Fruit fly (Drosophila melanogaster) whole organism, embryonic: ENCODE data around the gene Bgb.

Source experiments
- BEAF-32 ChIP-seq: fragments of 200-800 bp; sonication (Bioruptor generic); optimal IDR thresholded peaks from 3 replicates; lab custom pipeline; 2017; ENCODE audit warnings: missing biosample characterization, missing genetic modification characterization, mild to moderate bottlenecking, moderate library complexity, missing genetic modification reagents
- CG10274 ChIP-seq: fragments of 200-800 bp; sonication (Bioruptor generic); optimal IDR thresholded peaks from 3 replicates; lab custom pipeline; 2017; ENCODE audit warnings: missing biosample characterization, mild to moderate bottlenecking, missing genetic modification characterization
- CG12299 ChIP-seq: fragments of 200-800 bp; sonication (Bioruptor generic); optimal IDR thresholded peaks from 2 replicates; lab custom pipeline; 2018; ENCODE audit warnings: missing biosample characterization, mild to moderate bottlenecking, missing genetic modification characterization
- CG13287 ChIP-seq: fragments of 200-800 bp; sonication (Bioruptor generic); IDR thresholded peaks from 2 replicates; pipeline ENCODE4 v1.3.6; 2022; ENCODE audit warnings: missing biosample characterization, missing genetic modification characterization; ENCODE audit not compliant: partially characterized antibody
- CG17802 ChIP-seq: fragments of 200-800 bp; sonication (Bioruptor generic); optimal IDR thresholded peaks from 2 replicates; lab custom pipeline; 2018; ENCODE audit warnings: missing biosample characterization, mild to moderate bottlenecking, missing genetic modification characterization, moderate library complexity
- CG2889 ChIP-seq: fragments of 200-800 bp; sonication (Bioruptor generic); IDR thresholded peaks from 3 replicates; pipeline ENCODE4 v1.3.6; 2022; ENCODE audit warnings: missing biosample characterization, missing genetic modification characterization
- CG31365 ChIP-seq: fragments of 200-800 bp; sonication (Bioruptor generic); optimal IDR thresholded peaks from 2 replicates; lab custom pipeline; 2018; ENCODE audit warnings: missing biosample characterization, mild to moderate bottlenecking, missing genetic modification characterization
- CG31388 ChIP-seq: fragments of 200-800 bp; sonication (Bioruptor generic); optimal IDR thresholded peaks from 2 replicates; lab custom pipeline; 2016; ENCODE audit warnings: missing biosample characterization, missing genetic modification characterization
- CG3407 ChIP-seq: fragments of 200-800 bp; sonication (Bioruptor generic); optimal IDR thresholded peaks from 2 replicates; lab custom pipeline; 2018; ENCODE audit warnings: missing biosample characterization, mild to moderate bottlenecking, missing genetic modification characterization
- CG3847 ChIP-seq: fragments of 200-800 bp; sonication (Bioruptor generic); IDR thresholded peaks from 2 replicates; pipeline ENCODE4 v1.3.6; 2022; ENCODE audit warnings: missing biosample characterization, missing genetic modification characterization
- CG7839 ChIP-seq: fragments of 200-800 bp; sonication (Bioruptor generic); optimal IDR thresholded peaks from 3 replicates; lab custom pipeline; 2018; ENCODE audit warnings: missing biosample characterization, mild to moderate bottlenecking, missing genetic modification characterization, moderate library complexity
- CG8359 ChIP-seq: fragments of 200-800 bp; sonication (Bioruptor generic); optimal IDR thresholded peaks from 2 replicates; lab custom pipeline; 2017; ENCODE audit warnings: missing biosample characterization, mild to moderate bottlenecking, missing genetic modification characterization, borderline replicate concordance
- CG9437 ChIP-seq: fragments of 200-800 bp; sonication (Bioruptor generic); optimal IDR thresholded peaks from 2 replicates; lab custom pipeline; 2018; ENCODE audit warnings: missing biosample characterization, mild to moderate bottlenecking, missing genetic modification characterization
- CTCF ChIP-seq: fragments of 200-800 bp; sonication (Bioruptor generic); optimal IDR thresholded peaks from 2 replicates; lab custom pipeline; 2017; ENCODE audit warnings: missing biosample characterization, mild to moderate bottlenecking, missing genetic modification characterization, moderate library complexity
- D19B ChIP-seq: fragments of 200-800 bp; sonication (Bioruptor generic); optimal IDR thresholded peaks from 2 replicates; lab custom pipeline; 2017; ENCODE audit warnings: missing biosample characterization, mild to moderate bottlenecking, missing genetic modification characterization
- Deaf1 ChIP-seq: fragments of 200-800 bp; optimal IDR thresholded peaks from 3 replicates; lab custom pipeline; 2019; ENCODE audit warnings: missing biosample characterization, mild to moderate bottlenecking, missing genetic modification characterization, moderate library complexity
- Dll ChIP-seq: fragments of 200-800 bp; sonication (Bioruptor generic); IDR thresholded peaks from 4 replicates; pipeline ENCODE4 v1.3.6; 2022; ENCODE audit warnings: missing biosample characterization, missing genetic modification characterization; ENCODE audit not compliant: partially characterized antibody
- Doc3 ChIP-seq: fragments of 200-800 bp; sonication (Bioruptor generic); IDR thresholded peaks from 3 replicates; pipeline ENCODE4 v1.3.6; 2022; ENCODE audit warnings: missing biosample characterization, missing genetic modification characterization; ENCODE audit not compliant: partially characterized antibody
- Fer1 ChIP-seq: fragments of 200-800 bp; sonication (Bioruptor generic); optimal IDR thresholded peaks from 2 replicates; lab custom pipeline; 2017; ENCODE audit warnings: missing biosample characterization, mild to moderate bottlenecking, missing genetic modification characterization
- H15 ChIP-seq: fragments of 200-800 bp; sonication (Bioruptor generic); IDR thresholded peaks from 3 replicates; pipeline ENCODE4 v1.3.6; 2022; ENCODE audit warnings: missing biosample characterization, missing genetic modification characterization
- Hand ChIP-seq: fragments of 200-800 bp; sonication (Bioruptor generic); optimal IDR thresholded peaks from 2 replicates; lab custom pipeline; 2017; ENCODE audit warnings: mild to moderate bottlenecking, missing biosample characterization, missing genetic modification reagents, missing genetic modification characterization
- NC2α ChIP-seq: fragments of 200-800 bp; sonication (Bioruptor generic); optimal IDR thresholded peaks from 2 replicates; lab custom pipeline; 2016; ENCODE audit warnings: missing biosample characterization, missing genetic modification characterization
- Pdp1 ChIP-seq, 2 experiments: fragments of 200-800 bp; sonication (Bioruptor generic); optimal IDR thresholded peaks; 3 replicates each; lab custom pipeline; 2016; ENCODE audit warnings: missing biosample characterization in 2 of 2, missing genetic modification characterization in 2 of 2, mild to moderate bottlenecking in 1 of 2, moderate library complexity in 1 of 2
- Six4 ChIP-seq: fragments of 200-800 bp; sonication (Bioruptor generic); optimal IDR thresholded peaks from 2 replicates; lab custom pipeline; 2016; ENCODE audit warnings: missing biosample characterization, missing genetic modification characterization
- Sry-β ChIP-seq: fragments of 200-800 bp; sonication (Bioruptor generic); optimal IDR thresholded peaks from 2 replicates; lab custom pipeline; 2018; ENCODE audit warnings: missing biosample characterization, mild to moderate bottlenecking, missing genetic modification characterization, moderate library complexity
- Xrp1 ChIP-seq: fragments of 200-800 bp; sonication (Bioruptor generic); IDR thresholded peaks from 2 replicates; pipeline ENCODE4 v1.3.6; 2022; ENCODE audit warnings: missing biosample characterization, missing genetic modification characterization
- ase ChIP-seq: fragments of 200-800 bp; sonication (Bioruptor generic); IDR thresholded peaks from 3 replicates; pipeline ENCODE4 v1.3.6; 2022; ENCODE audit warnings: missing biosample characterization, missing genetic modification characterization
- az2 ChIP-seq: fragments of 200-800 bp; sonication (Bioruptor generic); optimal IDR thresholded peaks from 3 replicates; lab custom pipeline; 2016; ENCODE audit warnings: missing biosample characterization, missing genetic modification characterization
- cwo ChIP-seq: fragments of 200-800 bp; sonication (Bioruptor generic); optimal IDR thresholded peaks from 3 replicates; lab custom pipeline; 2017; ENCODE audit warnings: missing biosample characterization, missing genetic modification characterization, mild to moderate bottlenecking, moderate library complexity, missing genetic modification reagents
- dimm ChIP-seq: fragments of 200-800 bp; sonication (Bioruptor generic); IDR thresholded peaks from 2 replicates; pipeline ENCODE4 v1.3.6; 2022; ENCODE audit warnings: missing biosample characterization, missing genetic modification characterization
- dm ChIP-seq: fragments of 200-800 bp; sonication (Bioruptor generic); optimal IDR thresholded peaks from 3 replicates; lab custom pipeline; 2016; ENCODE audit warnings: missing biosample characterization, missing genetic modification characterization
- dmrt99B ChIP-seq: fragments of 200-800 bp; sonication (Bioruptor generic); optimal IDR thresholded peaks from 2 replicates; lab custom pipeline; 2018; ENCODE audit warnings: missing biosample characterization, mild to moderate bottlenecking, missing genetic modification characterization, moderate library complexity
- fd64A ChIP-seq: fragments of 200-800 bp; sonication (Bioruptor generic); optimal IDR thresholded peaks from 3 replicates; lab custom pipeline; 2018; ENCODE audit warnings: missing biosample characterization, mild to moderate bottlenecking, missing genetic modification characterization
- gcm2 ChIP-seq: fragments of 200-800 bp; sonication (Bioruptor generic); optimal IDR thresholded peaks from 2 replicates; lab custom pipeline; 2016; ENCODE audit warnings: missing biosample characterization, missing genetic modification characterization
- grau ChIP-seq: fragments of 200-800 bp; optimal IDR thresholded peaks from 3 replicates; lab custom pipeline; 2019; ENCODE audit warnings: missing biosample characterization, mild to moderate bottlenecking, missing genetic modification characterization, moderate library complexity
- h ChIP-seq: fragments of >200 bp; optimal IDR thresholded peaks from 2 replicates; lab custom pipeline; 2017
- her ChIP-seq: fragments of 200-800 bp; sonication (Bioruptor generic); optimal IDR thresholded peaks from 2 replicates; lab custom pipeline; 2016; ENCODE audit warnings: missing biosample characterization, missing genetic modification characterization
- jing ChIP-seq: fragments of 200-800 bp; sonication (Bioruptor generic); optimal IDR thresholded peaks from 2 replicates; lab custom pipeline; 2018; ENCODE audit warnings: missing biosample characterization, mild to moderate bottlenecking, missing genetic modification characterization
- luna ChIP-seq: fragments of 200-800 bp; sonication (Bioruptor generic); optimal IDR thresholded peaks from 2 replicates; lab custom pipeline; 2016; ENCODE audit warnings: missing biosample characterization, missing genetic modification characterization
- nau ChIP-seq: fragments of 200-800 bp; sonication (Bioruptor generic); optimal IDR thresholded peaks from 3 replicates; lab custom pipeline; 2017; ENCODE audit warnings: missing biosample characterization, mild to moderate bottlenecking, missing genetic modification characterization, missing genetic modification reagents
- oc ChIP-seq: fragments of 200-800 bp; sonication (Bioruptor generic); optimal IDR thresholded peaks from 2 replicates; lab custom pipeline; 2018; ENCODE audit warnings: missing biosample characterization, mild to moderate bottlenecking, missing genetic modification characterization, moderate library complexity
- pum ChIP-seq: fragments of 200-800 bp; sonication (Bioruptor generic); optimal IDR thresholded peaks from 2 replicates; lab custom pipeline; 2016; ENCODE audit warnings: missing biosample characterization, missing genetic modification characterization
- slou ChIP-seq: fragments of 200-800 bp; sonication (Bioruptor generic); optimal IDR thresholded peaks from 3 replicates; lab custom pipeline; 2016; ENCODE audit warnings: missing biosample characterization, missing genetic modification characterization
- slp2 ChIP-seq: fragments of 200-800 bp; sonication (Bioruptor generic); optimal IDR thresholded peaks from 2 replicates; lab custom pipeline; 2016; ENCODE audit warnings: missing biosample characterization, missing genetic modification characterization
- tap ChIP-seq: fragments of 200-800 bp; optimal IDR thresholded peaks from 3 replicates; lab custom pipeline; 2019; ENCODE audit warnings: missing biosample characterization, mild to moderate bottlenecking, missing genetic modification characterization, moderate library complexity
- trh ChIP-seq: fragments of 200-800 bp; sonication (Bioruptor generic); optimal IDR thresholded peaks from 2 replicates; lab custom pipeline; 2016; ENCODE audit warnings: missing biosample characterization, missing genetic modification characterization
- ttk ChIP-seq: fragments of 200-800 bp; sonication (Bioruptor generic); IDR thresholded peaks from 2 replicates; pipeline ENCODE4 v2.1.2; 2022; ENCODE audit warnings: missing biosample characterization, missing genetic modification characterization
- unc-4 ChIP-seq: fragments of 200-800 bp; sonication (Bioruptor generic); IDR thresholded peaks from 2 replicates; pipeline ENCODE4 v1.3.6; 2022; ENCODE audit warnings: missing biosample characterization, missing genetic modification characterization; ENCODE audit not compliant: partially characterized antibody
- usp ChIP-seq: fragments of >200 bp; optimal IDR thresholded peaks from 2 replicates; lab custom pipeline; 2017; ENCODE audit warnings: missing biosample characterization, missing genetic modification characterization
- zen2 ChIP-seq: fragments of 200-800 bp; sonication (Bioruptor generic); IDR thresholded peaks from 3 replicates; pipeline ENCODE4 v1.3.6; 2022; ENCODE audit warnings: missing biosample characterization, missing genetic modification characterization; ENCODE audit not compliant: partially characterized antibody

Bgb gene

DNA sequence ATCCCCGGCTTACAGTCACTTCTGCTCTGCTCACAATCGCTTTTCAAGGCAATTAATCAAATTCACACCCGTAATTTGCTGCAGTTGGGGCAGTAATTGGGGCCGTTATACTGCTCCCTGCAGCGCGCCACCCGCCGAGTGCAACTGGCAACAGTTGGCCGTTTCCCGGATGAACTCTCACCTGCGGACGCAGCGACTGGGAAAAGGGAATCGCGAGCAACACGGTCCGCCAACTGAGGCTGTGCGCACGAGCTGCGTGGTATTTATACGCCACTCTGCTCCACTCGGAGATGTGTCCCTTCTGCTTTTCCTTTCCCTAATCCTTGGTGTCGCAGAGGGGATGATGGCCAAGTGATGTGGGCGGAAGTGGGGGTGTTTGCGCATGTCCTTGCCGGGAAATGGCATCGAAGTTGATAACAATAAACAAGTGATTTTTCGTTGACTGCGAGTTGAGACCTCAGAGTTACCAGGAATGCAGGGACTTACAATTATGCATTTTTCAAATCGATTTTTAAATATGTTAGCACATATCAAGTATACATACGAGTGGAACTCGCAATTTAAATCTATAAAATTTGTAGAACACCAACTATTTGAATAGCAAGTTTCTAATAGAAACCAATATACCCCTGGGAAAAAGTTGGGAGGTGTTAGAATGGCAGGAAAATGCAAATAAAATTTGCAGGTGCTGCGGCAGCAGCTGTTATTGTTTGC, 10.3 kb upstream of the Bgb start, which contains the start of gene GC (continued):
- TF ChIP-seq CG12299 (no peak), ttk (GFP tag; lab: Robert Waterston, UW) (no peak), ase (no peak), Six4 (no peak), CG3847 (GFP tag; lab: Robert Waterston, UW) (0 out of 2 replicates have a peak, but pooled peaks have one; percentile 4), usp (no peak), CG7839 (tag; lab: Kevin White, UChicago) (no peak), CG3407 (GFP tag; lab: Kevin White, UChicago) (no peak), Dll (GFP tag; lab: Robert Waterston, UW) (no peak), Fer1 (no peak), CG13287 (GFP tag; lab: Robert Waterston, UW) (no peak), az2 (GFP tag; lab: Kevin White, UChicago) (no peak), pum (no peak), CG2889 (GFP tag; lab: Robert Waterston, UW) (no peak), tap (tag; lab: Kevin White, UChicago) (no peak), Hand (no peak), CG8359 (GFP tag; lab: Kevin White, UChicago) (no peak), NC2α (GFP tag; lab: Kevin White, UChicago) (no peak), Xrp1 (0 out of 2 replicates have a peak, but pooled peaks have one; percentile 14), gcm2 (GFP tag; lab: Kevin White, UChicago) (no peak), unc-4 (GFP tag; lab: Robert Waterston, UW) (no peak), grau (peak; percentile 26), CG31365 (tag; lab: Kevin White, UChicago) (no peak), fd64A (GFP tag; lab: Kevin White, UChicago) (no peak), dm (no peak), jing (GFP tag; lab: Kevin White, UChicago) (no peak), CG9437 (no peak), D19B (GFP tag; lab: Kevin White, UChicago) (peak; percentile 60), luna (GFP tag; lab: Kevin White, UChicago) (no peak), slp2 (GFP tag; lab: Kevin White, UChicago) (no peak), nau (GFP tag; lab: Kevin White, UChicago) (no peak), h (lab: Kevin White, UChicago) (no peak), Doc3 (GFP tag; lab: Robert Waterston, UW) (no peak), her (GFP tag; lab: Kevin White, UChicago) (no peak), BEAF-32 (GFP tag; lab: Kevin White, UChicago) (no peak), slou (GFP tag; lab: Kevin White, UChicago) (no peak), CG10274 (GFP tag; lab: Kevin White, UChicago) (no peak), CTCF (GFP tag; lab: Kevin White, UChicago) (no peak), trh (GFP tag; lab: Kevin White, UChicago) (no peak), dmrt99B (no peak), oc (no peak), H15 (GFP tag; lab: Robert Waterston, UW) (no peak), dimm (GFP tag; lab: Robert Waterston, UW) (no peak), CG17802 (tag; lab: Kevin White, UChicago) (no peak), Sry-β (no peak), CG31388 (GFP tag; lab: Kevin White, UChicago) (no peak), zen2 (GFP tag; lab: Robert Waterston, UW) (0 out of 3 replicates have a peak, but pooled peaks have one; percentile 25), Deaf1 (tag; lab: Kevin White, UChicago) (peak; percentile 40), cwo (GFP tag; lab: Kevin White, UChicago) (no peak), Pdp1 (GFP tag; optimal IDR thresholded peaks at IDR 0.05; lab: Kevin White, UChicago) (no peak)
